Worm (Caenorhabditis elegans): ENCODE results near the gene cdd-2.

Gene cdd-2

ce11 chrIV:7547843-7548578 lies at the start of gene cdd-2, which contains the start of gene oef-1:
cdd-2 (minus strand) TSS chrIV:7547893.
oef-1 (plus strand) TSS chrIV:7548417.
- TF ChIP-seq gmeb-2 (tag; optimal IDR thresholded peaks at IDR 0.05): no peak
- TF ChIP-seq T23F11.4 (GFP tag; optimal IDR thresholded peaks at IDR 0.05): no peak
- TF ChIP-seq ceh-14 (tag; optimal IDR thresholded peaks at IDR 0.05): no peak
- no peak for TF ChIP-seq pat-9 (tag; optimal IDR thresholded peaks at IDR 0.05)
- TF ChIP-seq syd-9 (tag; optimal IDR thresholded peaks at IDR 0.05): no peak
- no peak for TF ChIP-seq lim-6 (tag; optimal IDR thresholded peaks at IDR 0.05)
- no peak for TF ChIP-seq pax-1 (tag; optimal IDR thresholded peaks at IDR 0.05)
- TF ChIP-seq elt-2 (tag; optimal IDR thresholded peaks at IDR 0.05): no peak
- TF ChIP-seq F13H6.1 (tag; optimal IDR thresholded peaks at IDR 0.05): no peak
- no peak for TF ChIP-seq eyg-1 (tag; optimal IDR thresholded peaks at IDR 0.05)
- TF ChIP-seq unc-55 (GFP tag; optimal IDR thresholded peaks at IDR 0.05): no peak
- TF ChIP-seq nhr-11 (tag; optimal IDR thresholded peaks at IDR 0.05): no peak
- no peak for TF ChIP-seq dve-1 (tag; optimal IDR thresholded peaks at IDR 0.05)
- no peak for TF ChIP-seq unc-3 (GFP tag; conservative IDR thresholded peaks at IDR 0.05)
- TF ChIP-seq unc-3 (tag; optimal IDR thresholded peaks at IDR 0.05): no peak
- no peak for TF ChIP-seq ceh-22 (tag; optimal IDR thresholded peaks at IDR 0.05)
- no peak for TF ChIP-seq madf-2 (tag; optimal IDR thresholded peaks at IDR 0.05)
- no peak for TF ChIP-seq ttx-3 (tag; optimal IDR thresholded peaks at IDR 0.05)
- no peak for TF ChIP-seq ceh-34 (tag; optimal IDR thresholded peaks at IDR 0.05)
- TF ChIP-seq C08G9.2 (tag; optimal IDR thresholded peaks at IDR 0.05): no peak
- TF ChIP-seq lin-11 (tag; optimal IDR thresholded peaks at IDR 0.05): no peak

ce11 chrIV:7588631-7589030 lies 40.9 kb upstream of the cdd-2 start, which contains the start of gene cla-1:
cla-1 (plus strand) TSS chrIV:7588931.
- no peak for TF ChIP-seq ceh-34 (tag; optimal IDR thresholded peaks at IDR 0.05)
- peak; percentile 44 for TF ChIP-seq unc-42 (tag; optimal IDR thresholded peaks at IDR 0.05)
- TF ChIP-seq ceh-6 (GFP tag; optimal IDR thresholded peaks at IDR 0.05): no peak
- TF ChIP-seq che-1 (tag; optimal IDR thresholded peaks at IDR 0.05): no peak
- no peak for TF ChIP-seq unc-86 (tag; optimal IDR thresholded peaks at IDR 0.05)

- TF ChIP-seq unc-42 (tag; optimal IDR thresholded peaks at IDR 0.05) (peak; percentile 18), Y22D7AL.16 (tag; optimal IDR thresholded peaks at IDR 0.05) (no peak), ceh-9 (tag; optimal IDR thresholded peaks at IDR 0.05) (no peak), dmd-4 (tag; optimal IDR thresholded peaks at IDR 0.05; ENCODE audit: borderline replicate concordance) (no peak), lin-11 (tag; optimal IDR thresholded peaks at IDR 0.05) (no peak), C38D4.7 (GFP tag; optimal IDR thresholded peaks at IDR 0.05) (no peak)
These were observed 39.3 kb upstream of the cdd-2 start for ce11 chrIV:7586972-7587371.

- TF ChIP-seq eyg-1 (tag; optimal IDR thresholded peaks at IDR 0.05) (no peak), unc-55 (GFP tag; optimal IDR thresholded peaks at IDR 0.05) (no peak), ceh-45 (GFP tag; IDR thresholded peaks at IDR 0.05) (no peak), Y22D7AL.16 (tag; optimal IDR thresholded peaks at IDR 0.05) (no peak), ceh-19 (GFP tag; optimal IDR thresholded peaks at IDR 0.05) (no peak), unc-42 (tag; optimal IDR thresholded peaks at IDR 0.05) (peak; percentile 88), ceh-9 (tag; optimal IDR thresholded peaks at IDR 0.05) (no peak), lin-11 (tag; optimal IDR thresholded peaks at IDR 0.05) (no peak), pha-2 (tag; optimal IDR thresholded peaks at IDR 0.05) (no peak), ceh-14 (tag; optimal IDR thresholded peaks at IDR 0.05) (peak; percentile 25), nfya-1 (tag; optimal IDR thresholded peaks at IDR 0.05) (peak; percentile 30), ceh-48 (tag; optimal IDR thresholded peaks at IDR 0.05) (peak; percentile 76), ceh-31 (tag; optimal IDR thresholded peaks at IDR 0.05) (peak; percentile 54), pros-1 (tag; optimal IDR thresholded peaks at IDR 0.05) (no peak), mec-3 (tag; optimal IDR thresholded peaks at IDR 0.05; ENCODE audit: borderline replicate concordance) (no peak), hlh-15 (tag; optimal IDR thresholded peaks at IDR 0.05) (no peak), tbx-7 (tag; optimal IDR thresholded peaks at IDR 0.05) (no peak), K02D7.2 (tag; optimal IDR thresholded peaks at IDR 0.05) (no peak)
These were observed 37.7 kb upstream of the cdd-2 start for ce11 chrIV:7585273-7585882.
